Worm (Caenorhabditis elegans) whole organism, L1 larva: Measurements from ENCODE around the gene mrp-6.

Experiments
- C04F5.9 ChIP-seq: sonication (generic microtip); optimal IDR thresholded peaks from 2 replicates; lab custom pipeline; 2016; ENCODE audit warnings: missing genetic modification characterization, missing compliant biosample characterization
- aly-2 ChIP-seq: fragments of 150-350 bp; optimal IDR thresholded peaks from 2 replicates; lab custom pipeline; 2014; ENCODE audit warnings: missing biosample characterization, missing genetic modification characterization
- ama-1 ChIP-seq: fragments of 150-350 bp; optimal IDR thresholded peaks from 2 replicates; lab custom pipeline; 2014
- blmp-1 ChIP-seq: fragments of 150-350 bp; optimal IDR thresholded peaks from 2 replicates; lab custom pipeline; 2014; ENCODE audit warnings: missing biosample characterization, missing genetic modification characterization
- ceh-88 ChIP-seq: fragments of 200-800 bp; sonication (Bioruptor generic); IDR thresholded peaks from 2 replicates; pipeline ENCODE4 v1.3.6; 2022; ENCODE audit warnings: missing genetic modification characterization, missing compliant biosample characterization
- ces-1 ChIP-seq: fragments of 150-350 bp; optimal IDR thresholded peaks from 2 replicates; lab custom pipeline; 2014; ENCODE audit warnings: missing biosample characterization, missing genetic modification reagents, missing genetic modification characterization
- dsc-1 ChIP-seq: sonication (generic microtip); optimal IDR thresholded peaks from 2 replicates; lab custom pipeline; 2016; ENCODE audit warnings: mild to moderate bottlenecking, missing genetic modification characterization, missing compliant biosample characterization
- efl-3 ChIP-seq: fragments of 200-800 bp; sonication (Bioruptor generic); optimal IDR thresholded peaks from 2 replicates; lab custom pipeline; 2018; ENCODE audit warnings: mild to moderate bottlenecking, missing genetic modification characterization, missing compliant biosample characterization
- fkh-8 ChIP-seq: sonication (generic microtip); optimal IDR thresholded peaks from 2 replicates; lab custom pipeline; 2016; ENCODE audit warnings: mild to moderate bottlenecking, missing genetic modification characterization, missing compliant biosample characterization
- hpl-2 ChIP-seq: fragments of 150-350 bp; optimal IDR thresholded peaks from 2 replicates; lab custom pipeline; 2014; ENCODE audit warnings: missing biosample characterization, missing genetic modification reagents, missing genetic modification characterization
- irx-1 ChIP-seq: sonication (generic microtip); optimal IDR thresholded peaks from 2 replicates; lab custom pipeline; 2016; ENCODE audit warnings: missing genetic modification characterization, missing compliant biosample characterization
- isw-1 ChIP-seq: fragments of 200-800 bp; sonication (Bioruptor generic); IDR thresholded peaks from 2 replicates; pipeline ENCODE4 v1.3.6; 2022; ENCODE audit warnings: missing genetic modification characterization, missing compliant biosample characterization
- jun-1 ChIP-seq: fragments of 150-350 bp; optimal IDR thresholded peaks from 2 replicates; lab custom pipeline; 2014; ENCODE audit warnings: missing biosample characterization, missing genetic modification reagents, missing genetic modification characterization
- lin-13 ChIP-seq: fragments of 150-350 bp; optimal IDR thresholded peaks from 2 replicates; lab custom pipeline; 2014; ENCODE audit warnings: missing biosample characterization, missing genetic modification reagents, missing genetic modification characterization
- lin-14 ChIP-seq: fragments of 200-800 bp; sonication (Bioruptor generic); optimal IDR thresholded peaks from 2 replicates; lab custom pipeline; 2018; ENCODE audit warnings: mild to moderate bottlenecking, missing genetic modification characterization, moderate library complexity, missing compliant biosample characterization
- lin-15B ChIP-seq: fragments of 150-350 bp; sonication (generic microtip); optimal IDR thresholded peaks from 3 replicates; lab custom pipeline; 2014; ENCODE audit warnings: missing biosample characterization, missing genetic modification characterization
- lin-39 ChIP-seq: fragments of 150-350 bp; optimal IDR thresholded peaks from 2 replicates; lab custom pipeline; 2014; ENCODE audit warnings: missing biosample characterization, missing genetic modification reagents, missing genetic modification characterization
- lir-3 ChIP-seq: sonication (generic microtip); optimal IDR thresholded peaks from 2 replicates; lab custom pipeline; 2016; ENCODE audit warnings: mild to moderate bottlenecking, missing genetic modification characterization, moderate library complexity, missing compliant biosample characterization; ENCODE audit not compliant: poor library complexity
- lsy-2 ChIP-seq, 2 experiments: fragments of 150-350 bp; optimal IDR thresholded peaks; 2 replicates each; lab custom pipeline; 2014; ENCODE audit warnings: missing biosample characterization in 2 of 2, missing genetic modification characterization in 2 of 2
- mdl-1 ChIP-seq, 2 experiments: fragments of 150-350 bp; optimal IDR thresholded peaks; 2 replicates each; lab custom pipeline; 2014 to 2017; ENCODE audit warnings: missing biosample characterization in 2 of 2, missing genetic modification characterization in 2 of 2, inconsistent platforms in 1 of 2
- nhr-11 ChIP-seq: fragments of 150-350 bp; optimal IDR thresholded peaks from 2 replicates; lab custom pipeline; 2014; ENCODE audit warnings: missing biosample characterization, missing genetic modification characterization
- nhr-12 ChIP-seq: sonication (generic microtip); optimal IDR thresholded peaks from 2 replicates; lab custom pipeline; 2017; ENCODE audit warnings: missing biosample characterization, missing genetic modification characterization
- nhr-19 ChIP-seq: fragments of 200-800 bp; sonication (Bioruptor generic); conservative IDR thresholded peaks from 2 replicates; pipeline ENCODE4 v1.3.6; 2022; ENCODE audit warnings: missing genetic modification characterization, missing compliant biosample characterization
- nhr-20 ChIP-seq: sonication (generic microtip); optimal IDR thresholded peaks from 2 replicates; lab custom pipeline; 2016; ENCODE audit warnings: mild to moderate bottlenecking, missing genetic modification characterization, missing compliant biosample characterization
- nhr-237 ChIP-seq: fragments of 150-350 bp; optimal IDR thresholded peaks from 2 replicates; lab custom pipeline; 2014; ENCODE audit warnings: missing biosample characterization, missing genetic modification characterization
- nhr-47 ChIP-seq: sonication (generic microtip); optimal IDR thresholded peaks from 2 replicates; lab custom pipeline; 2016; ENCODE audit warnings: mild to moderate bottlenecking, missing genetic modification characterization, moderate library complexity, missing compliant biosample characterization
- nhr-71 ChIP-seq: sonication (generic microtip); optimal IDR thresholded peaks from 2 replicates; lab custom pipeline; 2016; ENCODE audit warnings: mild to moderate bottlenecking, missing genetic modification characterization, moderate library complexity, missing compliant biosample characterization
- nhr-76 ChIP-seq: sonication (generic microtip); optimal IDR thresholded peaks from 2 replicates; lab custom pipeline; 2017; ENCODE audit warnings: missing biosample characterization, missing genetic modification characterization
- nhr-85 ChIP-seq: sonication (generic microtip); peaks from one replicate; lab custom pipeline; 2016; ENCODE audit warnings: missing genetic modification characterization, inconsistent platforms, missing compliant biosample characterization
- skn-1 ChIP-seq: fragments of 150-350 bp; optimal IDR thresholded peaks from 2 replicates; lab custom pipeline; 2014; ENCODE audit warnings: missing biosample characterization, missing genetic modification characterization
- snpc-4 ChIP-seq: fragments of 150-350 bp; optimal IDR thresholded peaks from 2 replicates; lab custom pipeline; 2014; ENCODE audit warnings: missing biosample characterization, missing genetic modification characterization
- snu-23 ChIP-seq: sonication (generic microtip); optimal IDR thresholded peaks from 2 replicates; lab custom pipeline; 2016; ENCODE audit warnings: missing genetic modification characterization, missing compliant biosample characterization
- sox-4 ChIP-seq: sonication (generic microtip); optimal IDR thresholded peaks from 2 replicates; lab custom pipeline; 2016; ENCODE audit warnings: missing genetic modification characterization, missing compliant biosample characterization
- swsn-7 ChIP-seq: sonication (generic microtip); optimal IDR thresholded peaks from 2 replicates; lab custom pipeline; 2016; ENCODE audit warnings: missing genetic modification characterization, missing compliant biosample characterization
- tbx-2 ChIP-seq: sonication (generic microtip); optimal IDR thresholded peaks from 2 replicates; lab custom pipeline; 2016; ENCODE audit warnings: missing genetic modification characterization, missing compliant biosample characterization
- tlp-1 ChIP-seq: fragments of 150-350 bp; optimal IDR thresholded peaks from 2 replicates; lab custom pipeline; 2014; ENCODE audit warnings: missing biosample characterization, missing genetic modification characterization
- unc-130 ChIP-seq: fragments of 150-350 bp; optimal IDR thresholded peaks from 2 replicates; lab custom pipeline; 2017; ENCODE audit warnings: missing biosample characterization, missing genetic modification characterization, inconsistent platforms
- unc-86 ChIP-seq: sonication (generic microtip); optimal IDR thresholded peaks from 2 replicates; lab custom pipeline; 2016; ENCODE audit warnings: missing genetic modification characterization, missing compliant biosample characterization
- vab-15 ChIP-seq: sonication (generic microtip); optimal IDR thresholded peaks from 2 replicates; lab custom pipeline; 2017; ENCODE audit warnings: missing genotype, mild to moderate bottlenecking, missing genetic modification characterization, missing compliant biosample characterization
- xbp-1 ChIP-seq: sonication (generic microtip); optimal IDR thresholded peaks from 2 replicates; lab custom pipeline; 2016; ENCODE audit warnings: missing genetic modification characterization, missing compliant biosample characterization
- zag-1 ChIP-seq: fragments of 150-350 bp; optimal IDR thresholded peaks from 2 replicates; lab custom pipeline; 2014; ENCODE audit warnings: missing biosample characterization, missing genetic modification characterization
- ztf-11 ChIP-seq, 2 experiments: sonication (generic microtip); optimal IDR thresholded peaks; 2 replicates each; lab custom pipeline; 2016 to 2017; ENCODE audit warnings: missing genetic modification characterization in 2 of 2, missing biosample characterization in 1 of 2, missing compliant biosample characterization in 1 of 2

The mrp-6 gene

ce11 chrX:4147600-4148448, 38.7 kb downstream of the mrp-6 start (continued):
- TF ChIP-seq C04F5.9 (tag; lab: Kevin White, UChicago), result no peak
- TF ChIP-seq xbp-1 (tag; lab: Kevin White, UChicago), result peak; percentile 2
- peak; percentile 71 for TF ChIP-seq aly-2 (tag; lab: Kevin White, UChicago)
- TF ChIP-seq vab-15, result no peak
- TF ChIP-seq nhr-47 (tag; lab: Kevin White, UChicago), result peak; percentile 22
- peak; percentile 24 for TF ChIP-seq skn-1
- TF ChIP-seq tlp-1 (tag; lab: Kevin White, UChicago), result no peak
- TF ChIP-seq blmp-1 (tag; lab: Kevin White, UChicago), result no peak
- no peak for TF ChIP-seq nhr-237
- TF ChIP-seq jun-1 (tag; lab: Kevin White, UChicago), result no peak
- TF ChIP-seq lin-14 (GFP tag; lab: Kevin White, UChicago), result peak; percentile 9
- no peak for TF ChIP-seq ztf-11 (tag; optimal IDR thresholded peaks at IDR 0.05; lab: Kevin White, UChicago)
- no peak for TF ChIP-seq swsn-7 (tag; lab: Kevin White, UChicago)
- TF ChIP-seq fkh-8, result peak; percentile 32
- no peak for TF ChIP-seq ces-1
- TF ChIP-seq snpc-4 (tag; lab: Kevin White, UChicago), result no peak
- TF ChIP-seq unc-86 (tag; lab: Kevin White, UChicago), result no peak
- no peak; the same call in 1 of the 2 replicates for TF ChIP-seq nhr-19
- TF ChIP-seq nhr-85 (tag; lab: Kevin White, UChicago), result peak; percentile 72
- peak; percentile 32 for TF ChIP-seq ama-1 (lab: Kevin White, UChicago)
- peak; percentile 6 for TF ChIP-seq lin-39 (tag; lab: Kevin White, UChicago)
- TF ChIP-seq irx-1 (tag; lab: Kevin White, UChicago), result no peak
- TF ChIP-seq lin-15B (tag; lab: Kevin White, UChicago), result no peak
- no peak for TF ChIP-seq lir-3
- peak in 1 of 2 experiments; percentile 24 for TF ChIP-seq lsy-2 (tag; optimal IDR thresholded peaks at IDR 0.05; lab: Kevin White, UChicago)
- no peak for TF ChIP-seq mdl-1 (tag; optimal IDR thresholded peaks at IDR 0.05; lab: Kevin White, UChicago)
- no peak for TF ChIP-seq nhr-76 (tag; lab: Kevin White, UChicago)
- TF ChIP-seq zag-1 (tag; lab: Kevin White, UChicago), result no peak
- peak; percentile 46 for TF ChIP-seq nhr-71 (tag; lab: Kevin White, UChicago)
- TF ChIP-seq snu-23 (GFP tag; lab: Kevin White, UChicago), result peak; percentile 6
- TF ChIP-seq sox-4 (tag; lab: Kevin White, UChicago), result no peak
- peak; percentile 33 for TF ChIP-seq nhr-11 (tag; lab: Kevin White, UChicago)
- no peak for TF ChIP-seq isw-1 (GFP tag; lab: Robert Waterston, UW)
- TF ChIP-seq unc-130 (tag; lab: Kevin White, UChicago), result no peak
- TF ChIP-seq nhr-20 (tag; lab: Kevin White, UChicago), result no peak
- TF ChIP-seq tbx-2, result no peak
- TF ChIP-seq hpl-2 (GFP tag; lab: Kevin White, UChicago), result no peak
- TF ChIP-seq ceh-88 (GFP tag; lab: Robert Waterston, UW), result no peak
- TF ChIP-seq nhr-12 (tag; lab: Kevin White, UChicago), result no peak
- TF ChIP-seq efl-3, result no peak
- TF ChIP-seq lin-13, result no peak
- TF ChIP-seq dsc-1 (tag; lab: Kevin White, UChicago), result peak; percentile 35
- TF ChIP-seq, all 84 proteins: peak for 19
